Fruit fly (Drosophila melanogaster): Measurements from ENCODE around the gene hwt.

DNA sequence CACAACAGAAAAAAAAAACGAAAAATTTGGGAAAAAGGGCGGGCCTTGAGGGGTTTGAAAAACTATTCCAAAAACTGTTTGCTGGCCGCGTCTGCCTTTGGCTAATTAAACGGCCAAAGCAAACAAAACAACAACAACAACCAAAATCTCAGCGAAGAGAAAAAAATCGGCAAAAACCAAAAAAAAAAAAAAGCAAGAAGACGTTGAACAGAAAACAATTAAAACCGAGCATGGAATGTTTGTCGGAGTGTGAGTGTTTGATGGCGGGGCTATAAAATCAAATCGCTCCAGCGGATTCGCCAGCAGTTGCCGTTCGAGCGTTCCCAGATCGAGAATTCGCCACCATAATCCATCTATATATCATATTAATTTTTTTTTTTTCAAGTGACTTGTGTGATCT lies 15.4 kb downstream of the hwt start, which contains the start of gene Cpr11B:
- TF ChIP-seq twi (tag; optimal IDR thresholded peaks at IDR 0.05) (no peak), CG13775 (GFP tag; optimal IDR thresholded peaks at IDR 0.05) (no peak), rib (GFP tag; IDR thresholded peaks at IDR 0.05) (no peak), CHES-1-like (GFP tag; optimal IDR thresholded peaks at IDR 0.05) (no peak)
